Fruit fly (Drosophila melanogaster): ENCODE results near the gene Pcif1.

- no peak for TF ChIP-seq h (optimal IDR thresholded peaks at IDR 0.05)
- no peak for TF ChIP-seq ttk (optimal IDR thresholded peaks at IDR 0.05)
- no peak for TF ChIP-seq Sin3A (optimal IDR thresholded peaks at IDR 0.05)
- no peak for TF ChIP-seq insv (optimal IDR thresholded peaks at IDR 0.05)
- TF ChIP-seq psq (optimal IDR thresholded peaks at IDR 0.05) = no peak
- no peak for TF ChIP-seq Myc (optimal IDR thresholded peaks at IDR 0.05)
Measured at dm6 chr3L:20737346-20737745, 48.7 kb downstream of the Pcif1 start.
